Worm (Caenorhabditis elegans) whole organism, L4 larva: Measurements from ENCODE around the gene R03H10.5.
"Not testable (repeated sequence)": the region's sequence is repeated elsewhere in the genome, so short reads cannot be mapped to it uniquely, and the experiment has no call there.

Experiments
- F10B5.3 ChIP-seq: sonication (generic microtip); optimal IDR thresholded peaks from 2 replicates; lab custom pipeline; 2016; ENCODE audit warnings: mild to moderate bottlenecking, missing genetic modification characterization, missing compliant biosample characterization
- F44E2.7 ChIP-seq: fragments of 200-800 bp; sonication (Bioruptor generic); IDR thresholded peaks from 2 replicates; pipeline ENCODE4 v2.1.2; 2022; ENCODE audit warnings: missing genetic modification characterization, missing compliant biosample characterization
- Y5F2A.4 ChIP-seq: fragments of 200-800 bp; sonication (Bioruptor generic); optimal IDR thresholded peaks from 2 replicates; lab custom pipeline; 2018; ENCODE audit warnings: mild to moderate bottlenecking, missing genetic modification characterization, missing compliant biosample characterization
- ZK337.2 ChIP-seq: fragments of 200-800 bp; sonication (Bioruptor generic); IDR thresholded peaks from 2 replicates; pipeline ENCODE4 v1.3.6; 2022; ENCODE audit warnings: missing genetic modification reagents, missing genetic modification characterization, missing compliant biosample characterization
- aly-2 ChIP-seq: sonication (generic microtip); optimal IDR thresholded peaks from 2 replicates; lab custom pipeline; 2018; ENCODE audit warnings: missing biosample characterization, missing genetic modification characterization
- ama-1 ChIP-seq: fragments of 150-350 bp; optimal IDR thresholded peaks from 2 replicates; lab custom pipeline; 2014; ENCODE audit warnings: inconsistent platforms, mixed read lengths
- attf-4 ChIP-seq: sonication (generic microtip); optimal IDR thresholded peaks from 3 replicates; lab custom pipeline; 2017; ENCODE audit warnings: missing biosample characterization, missing genetic modification characterization
- ceh-20 ChIP-seq: fragments of 200-800 bp; sonication (Bioruptor generic); IDR thresholded peaks from 2 replicates; pipeline ENCODE4 v1.3.6; 2022; ENCODE audit warnings: missing genetic modification reagents, missing genetic modification characterization, missing compliant biosample characterization
- ceh-62 ChIP-seq: sonication (generic microtip); optimal IDR thresholded peaks from 2 replicates; lab custom pipeline; 2017; ENCODE audit warnings: missing biosample characterization, missing genetic modification characterization
- ces-1 ChIP-seq: fragments of 150-350 bp; sonication (generic microtip); optimal IDR thresholded peaks from 4 replicates; lab custom pipeline; 2014; ENCODE audit warnings: missing biosample characterization, missing genetic modification reagents, missing genetic modification characterization
- cey-2 ChIP-seq: sonication (generic microtip); optimal IDR thresholded peaks from 3 replicates; lab custom pipeline; 2017; ENCODE audit warnings: missing genetic modification characterization, mild to moderate bottlenecking, missing compliant biosample characterization, antibody characterized with exemption, borderline replicate concordance; ENCODE audit not compliant: insufficient read depth
- dmd-6 ChIP-seq: fragments of 200-800 bp; sonication (Bioruptor generic); IDR thresholded peaks from 2 replicates; pipeline ENCODE4 v1.3.6; 2022; ENCODE audit warnings: missing genetic modification reagents, missing genetic modification characterization, missing compliant biosample characterization
- dmd-8 ChIP-seq: fragments of 200-800 bp; sonication (Bioruptor generic); IDR thresholded peaks from 2 replicates; pipeline ENCODE4 v1.3.6; 2022; ENCODE audit warnings: missing genetic modification characterization, missing compliant biosample characterization
- dpl-1 ChIP-seq: fragments of 150-350 bp; optimal IDR thresholded peaks from 2 replicates; lab custom pipeline; 2014; ENCODE audit warnings: missing biosample characterization, missing genetic modification reagents, missing genetic modification characterization
- duxl-1 ChIP-seq: sonication (generic microtip); optimal IDR thresholded peaks from 2 replicates; lab custom pipeline; 2016; ENCODE audit warnings: mild to moderate bottlenecking, missing genetic modification characterization, moderate library complexity, missing compliant biosample characterization; ENCODE audit not compliant: poor library complexity
- egl-43 ChIP-seq: fragments of 200-800 bp; sonication (Bioruptor generic); IDR thresholded peaks from 2 replicates; pipeline ENCODE4 v1.3.6; 2022; ENCODE audit warnings: missing genetic modification reagents, missing genetic modification characterization, missing compliant biosample characterization
- fos-1 ChIP-seq: fragments of 150-350 bp; optimal IDR thresholded peaks from 2 replicates; lab custom pipeline; 2014; ENCODE audit warnings: missing biosample characterization, missing genetic modification characterization
- hlh-11 ChIP-seq: fragments of 200-800 bp; sonication (Bioruptor generic); optimal IDR thresholded peaks from 2 replicates; lab custom pipeline; 2018; ENCODE audit warnings: mild to moderate bottlenecking, missing genetic modification characterization, missing compliant biosample characterization
- hlh-30 ChIP-seq: sonication (generic microtip); optimal IDR thresholded peaks from 2 replicates; lab custom pipeline; 2017; ENCODE audit warnings: antibody characterized with exemption, mild to moderate bottlenecking, missing genetic modification characterization, missing compliant biosample characterization; ENCODE audit not compliant: insufficient read depth
- hmg-1.1 ChIP-seq: fragments of 200-800 bp; sonication (Bioruptor generic); IDR thresholded peaks from 2 replicates; pipeline ENCODE4 v1.3.6; 2022; ENCODE audit warnings: missing genetic modification reagents, missing genetic modification characterization, missing compliant biosample characterization
- lim-7 ChIP-seq: fragments of 200-800 bp; sonication (Bioruptor generic); IDR thresholded peaks from 2 replicates; pipeline ENCODE4 v1.3.6; 2022; ENCODE audit warnings: missing genetic modification characterization, missing compliant biosample characterization
- lin-1 ChIP-seq: fragments of 200-800 bp; sonication (Bioruptor generic); IDR thresholded peaks from 2 replicates; pipeline ENCODE4 v1.3.6; 2022; ENCODE audit warnings: missing genetic modification reagents, missing genetic modification characterization, missing compliant biosample characterization
- lin-13 ChIP-seq: fragments of 150-350 bp; optimal IDR thresholded peaks from 2 replicates; lab custom pipeline; 2014; ENCODE audit warnings: missing biosample characterization, missing genetic modification reagents, missing genetic modification characterization
- lin-15B ChIP-seq: fragments of 150-350 bp; sonication (generic microtip); optimal IDR thresholded peaks from 3 replicates; lab custom pipeline; 2014; ENCODE audit warnings: missing biosample characterization, missing genetic modification characterization
- lir-3 ChIP-seq: sonication (generic microtip); optimal IDR thresholded peaks from 2 replicates; lab custom pipeline; 2016; ENCODE audit warnings: mild to moderate bottlenecking, missing genetic modification characterization, missing compliant biosample characterization
- lsy-2 ChIP-seq, 2 experiments: fragments of 150-350 bp in 1 of 2; sonication (generic microtip) in 1 of 2; optimal IDR thresholded peaks; 2 replicates each; lab custom pipeline; 2014 to 2017; ENCODE audit warnings: missing biosample characterization in 2 of 2, missing genetic modification characterization in 2 of 2
- mep-1 ChIP-seq: fragments of 150-350 bp; sonication (generic microtip); optimal IDR thresholded peaks from 3 replicates; lab custom pipeline; 2014; ENCODE audit warnings: missing biosample characterization, missing genetic modification characterization
- mes-2 ChIP-seq: sonication (generic microtip); optimal IDR thresholded peaks from 2 replicates; lab custom pipeline; 2016; ENCODE audit warnings: missing genotype, mild to moderate bottlenecking, missing genetic modification characterization, missing compliant biosample characterization; ENCODE audit not compliant: poor library complexity, severe bottlenecking
- nhr-102 ChIP-seq: sonication (generic microtip); optimal IDR thresholded peaks from 2 replicates; lab custom pipeline; 2016; ENCODE audit warnings: mild to moderate bottlenecking, missing genetic modification characterization, moderate library complexity, missing compliant biosample characterization
- nhr-11 ChIP-seq: fragments of 150-350 bp; optimal IDR thresholded peaks from 2 replicates; lab custom pipeline; 2014; ENCODE audit warnings: missing biosample characterization, missing genetic modification characterization
- nhr-237 ChIP-seq: sonication (generic microtip); optimal IDR thresholded peaks from 2 replicates; lab custom pipeline; 2017; ENCODE audit warnings: missing biosample characterization, missing genetic modification characterization
- nhr-25 ChIP-seq: sonication (generic microtip); optimal IDR thresholded peaks from 2 replicates; lab custom pipeline; 2017; ENCODE audit warnings: missing genetic modification characterization, mild to moderate bottlenecking, missing compliant biosample characterization, antibody characterized with exemption, moderate library complexity, borderline replicate concordance; ENCODE audit not compliant: insufficient read depth
- nhr-48 ChIP-seq: sonication (generic microtip); optimal IDR thresholded peaks from 2 replicates; lab custom pipeline; 2016; ENCODE audit warnings: mild to moderate bottlenecking, missing genetic modification characterization, missing compliant biosample characterization
- rbr-2 ChIP-seq: sonication (generic microtip); optimal IDR thresholded peaks from 2 replicates; lab custom pipeline; 2016; ENCODE audit warnings: missing genotype, missing genetic modification characterization, missing compliant biosample characterization
- set-16 ChIP-seq: fragments of 200-800 bp; sonication (Bioruptor generic); IDR thresholded peaks from 2 replicates; pipeline ENCODE4 v1.3.6; 2022; ENCODE audit warnings: missing genetic modification reagents, missing genetic modification characterization, missing compliant biosample characterization
- skn-1 ChIP-seq: fragments of 150-350 bp; optimal IDR thresholded peaks from 2 replicates; lab custom pipeline; 2014; ENCODE audit warnings: missing biosample characterization, missing genetic modification characterization
- snpc-4 ChIP-seq: fragments of 150-350 bp; optimal IDR thresholded peaks from 2 replicates; lab custom pipeline; 2014; ENCODE audit warnings: missing biosample characterization, missing genetic modification characterization
- tra-1 ChIP-seq: fragments of 200-800 bp; sonication (Bioruptor generic); IDR thresholded peaks from 2 replicates; pipeline ENCODE4 v1.3.6; 2022; ENCODE audit warnings: missing genetic modification reagents, missing genetic modification characterization, missing compliant biosample characterization
- unc-130 ChIP-seq: sonication (generic microtip); optimal IDR thresholded peaks from 2 replicates; lab custom pipeline; 2016; ENCODE audit warnings: missing genetic modification reagents, missing genetic modification characterization, missing compliant biosample characterization

The R03H10.5 gene

ce11 chrII:4151499-4152132 lies 18.8 kb downstream of the R03H10.5 start (continued):
- TF ChIP-seq lin-13 (GFP tag; lab: Kevin White, UChicago) (no peak), lin-15B (tag; lab: Kevin White, UChicago) (no peak), duxl-1 (tag; lab: Kevin White, UChicago) (no peak), dmd-6 (GFP tag; lab: Robert Waterston, UW) (no peak), egl-43 (GFP tag; lab: Robert Waterston, UW) (no peak), nhr-11 (tag; lab: Kevin White, UChicago) (no peak), hmg-1.1 (GFP tag; lab: Robert Waterston, UW) (no peak), F44E2.7 (GFP tag; lab: Robert Waterston, UW) (no peak), F10B5.3 (tag; lab: Kevin White, UChicago) (no peak), mep-1 (tag; lab: Kevin White, UChicago) (peak; percentile 23), dmd-8 (no peak)

ce11 chrII:4150211-4150610 lies 20.2 kb downstream of the R03H10.5 start:
- TF ChIP-seq hlh-30 (tag; lab: Kevin White, UChicago) (no peak), ZK337.2 (GFP tag; lab: Robert Waterston, UW) (no peak), ceh-62 (no peak), cey-2 (tag; lab: Kevin White, UChicago) (no peak)
- TF ChIP-seq, all 104 proteins: peak for 0

ce11 chrII:4146039-4146438 lies 24.4 kb downstream of the R03H10.5 start, which contains the start of gene F56D3.1:
Gene F56D3.1, plus strand, starts transcription at chrII:4146339.
- no peak for TF ChIP-seq set-16
- TF ChIP-seq fos-1 (tag; lab: Kevin White, UChicago) = no peak
- TF ChIP-seq lir-3 (tag; lab: Kevin White, UChicago) = no peak
- TF ChIP-seq F44E2.7 (GFP tag; lab: Robert Waterston, UW) = no peak
- no peak for TF ChIP-seq tra-1 (GFP tag; lab: Robert Waterston, UW)
- no peak for TF ChIP-seq Y5F2A.4 (GFP tag; lab: Kevin White, UChicago)
- no peak for TF ChIP-seq nhr-237 (tag; lab: Kevin White, UChicago)
- no peak for TF ChIP-seq lsy-2 (tag; optimal IDR thresholded peaks at IDR 0.05; lab: Kevin White, UChicago)
- no peak for TF ChIP-seq dmd-6 (GFP tag; lab: Robert Waterston, UW)
- no peak for TF ChIP-seq nhr-25
- no peak for TF ChIP-seq mes-2 (tag; lab: Kevin White, UChicago)
- no peak for TF ChIP-seq nhr-48 (tag; lab: Kevin White, UChicago)
- no peak for TF ChIP-seq ceh-62
- TF ChIP-seq skn-1 (tag; lab: Kevin White, UChicago) = no peak
- TF ChIP-seq attf-4 = no peak

ce11 chrII:4135259-4135658 lies 35.1 kb downstream of the R03H10.5 start, which contains the start of gene ast-1:
Gene ast-1, minus strand, starts transcription at chrII:4135359.
- TF ChIP-seq nhr-25; dpl-1 (GFP tag; lab: Kevin White, UChicago); mes-2 (tag; lab: Kevin White, UChicago): not testable (repeated sequence)

- TF ChIP-seq lir-3 (tag; lab: Kevin White, UChicago) (no peak), nhr-102 (tag; lab: Kevin White, UChicago) (no peak), ceh-20 (GFP tag; lab: Robert Waterston, UW) (no peak), lin-15B (tag; lab: Kevin White, UChicago) (no peak), ama-1 (lab: Kevin White, UChicago) (no peak), egl-43 (GFP tag; lab: Robert Waterston, UW) (peak; percentile 70; the same call in 1 of the 2 replicates), snpc-4 (tag; lab: Kevin White, UChicago) (no peak), nhr-11 (tag; lab: Kevin White, UChicago) (no peak), lin-13 (GFP tag; lab: Kevin White, UChicago) (no peak), set-16 (peak; percentile 95), unc-130 (GFP tag; lab: Kevin White, UChicago) (no peak), rbr-2 (tag; lab: Kevin White, UChicago) (peak; percentile 23), lim-7 (GFP tag; lab: Robert Waterston, UW) (no peak), attf-4 (no peak), lin-1 (GFP tag; lab: Robert Waterston, UW) (no peak), ces-1 (GFP tag; lab: Kevin White, UChicago) (no peak), hlh-11 (tag; lab: Kevin White, UChicago) (no peak), aly-2 (tag; lab: Kevin White, UChicago) (no peak)
Measured at ce11 chrII:4134688-4135087, 35.7 kb downstream of the R03H10.5 start.
